Worm (Caenorhabditis elegans): ENCODE measurements around the gene kin-36.

- TF ChIP-seq ceh-82 (tag; optimal IDR thresholded peaks at IDR 0.05) (no peak), Y75B8A.6 (GFP tag; IDR thresholded peaks at IDR 0.05) (no peak), nhr-77 (tag; optimal IDR thresholded peaks at IDR 0.05) (no peak), F49E8.2 (tag; optimal IDR thresholded peaks at IDR 0.05; ENCODE audit: borderline replicate concordance) (no peak), nhr-102 (tag; optimal IDR thresholded peaks at IDR 0.05) (no peak), rbr-2 (tag; optimal IDR thresholded peaks at IDR 0.05) (no peak), F26F4.8 (GFP tag; conservative IDR thresholded peaks at IDR 0.05) (no peak), T20F7.1 (GFP tag; optimal IDR thresholded peaks at IDR 0.05) (no peak), mxl-3 (GFP tag; optimal IDR thresholded peaks at IDR 0.05) (no peak), hlh-30 (tag; optimal IDR thresholded peaks at IDR 0.05; ENCODE audit: insufficient read depth) (no peak), dpl-1 (GFP tag; optimal IDR thresholded peaks at IDR 0.05) (no peak), lsy-2 (tag; optimal IDR thresholded peaks at IDR 0.05) (no peak)
These were observed 11.4 kb upstream of the kin-36 start for ce11 chrIV:4667383-4667782.
